Fruit fly (Drosophila melanogaster) whole organism, wandering third instar larva: ENCODE results near the gene DhpD.
A peak's percentile ranks its signal among the peaks of the same experiment; 100 is the strongest.

ENCODE experiments used
- Abd-B ChIP-seq: fragments of >200 bp; optimal IDR thresholded peaks from 2 replicates; lab custom pipeline; 2017; ENCODE audit warnings: missing biosample characterization, missing genetic modification characterization
- CG9705 ChIP-seq: fragments of 200-800 bp; sonication (Bioruptor generic); optimal IDR thresholded peaks from 2 replicates; lab custom pipeline; 2018; ENCODE audit warnings: missing biosample characterization, mild to moderate bottlenecking, missing genetic modification characterization
- CrebA ChIP-seq: fragments of 200-800 bp; sonication (Bioruptor generic); optimal IDR thresholded peaks from 2 replicates; lab custom pipeline; 2016; ENCODE audit warnings: missing biosample characterization, mild to moderate bottlenecking, missing genetic modification characterization, borderline replicate concordance
- Dfd ChIP-seq: fragments of >200 bp; optimal IDR thresholded peaks from 2 replicates; lab custom pipeline; 2017; ENCODE audit warnings: missing biosample characterization, missing genetic modification characterization
- Dif ChIP-seq: fragments of 200-275, 200-300 bp; sonication (Bioruptor generic); optimal IDR thresholded peaks from 2 replicates; lab custom pipeline; 2018; ENCODE audit warnings: missing biosample characterization, missing genetic modification characterization; ENCODE audit not compliant: partially characterized antibody
- GATAd ChIP-seq: sonication (Bioruptor generic); optimal IDR thresholded peaks from 2 replicates; lab custom pipeline; 2016; ENCODE audit warnings: missing biosample characterization, missing genetic modification characterization
- HLH106 ChIP-seq: fragments of 200-800 bp; optimal IDR thresholded peaks from 3 replicates; lab custom pipeline; 2019; ENCODE audit warnings: missing biosample characterization, mild to moderate bottlenecking, missing genetic modification characterization, moderate library complexity
- Hr78 ChIP-seq: fragments of >200 bp; optimal IDR thresholded peaks from 2 replicates; lab custom pipeline; 2017; ENCODE audit warnings: missing biosample characterization, missing genetic modification characterization
- Hr83 ChIP-seq: fragments of 200-300 bp; sonication (Bioruptor generic); optimal IDR thresholded peaks from 2 replicates; lab custom pipeline; 2016; ENCODE audit warnings: missing biosample characterization, mild to moderate bottlenecking, missing genetic modification characterization, moderate library complexity; ENCODE audit not compliant: poor library complexity, severe bottlenecking
- Jra ChIP-seq: sonication (Bioruptor generic); optimal IDR thresholded peaks from 2 replicates; lab custom pipeline; 2016; ENCODE audit warnings: missing biosample characterization, missing genetic modification characterization
- Myc ChIP-seq: fragments of >200 bp; optimal IDR thresholded peaks from 2 replicates; lab custom pipeline; 2017
- N ChIP-seq: fragments of >200 bp; optimal IDR thresholded peaks from 2 replicates; lab custom pipeline; 2018; ENCODE audit warnings: missing biosample characterization, missing external identifiers, missing genetic modification characterization
- OdsH ChIP-seq: fragments of 200-800 bp; sonication (Bioruptor generic); optimal IDR thresholded peaks from 2 replicates; lab custom pipeline; 2016; ENCODE audit warnings: missing biosample characterization, mild to moderate bottlenecking, missing genetic modification characterization
- Rel ChIP-seq, 2 experiments: fragments of 200-800 bp; sonication (Bioruptor generic) in 1 of 2; optimal IDR thresholded peaks; 2 replicates in 1 of 2; 3 replicates in 1 of 2; lab custom pipeline; 2016 to 2019; ENCODE audit warnings: mild to moderate bottlenecking in 2 of 2, missing biosample characterization in 2 of 2, missing genetic modification characterization in 2 of 2, moderate library complexity in 1 of 2
- Sp1 ChIP-seq: fragments of 200-800 bp; sonication (Bioruptor generic); optimal IDR thresholded peaks from 3 replicates; lab custom pipeline; 2019; ENCODE audit warnings: missing biosample characterization, mild to moderate bottlenecking, missing genetic modification characterization, moderate library complexity
- Vsx2 ChIP-seq: fragments of 200-300, 225-300 bp; sonication (Bioruptor generic); optimal IDR thresholded peaks from 2 replicates; lab custom pipeline; 2018; ENCODE audit warnings: missing biosample characterization, missing genetic modification characterization; ENCODE audit not compliant: partially characterized antibody
- br ChIP-seq: fragments of 200-800 bp; sonication (Bioruptor generic); optimal IDR thresholded peaks from 2 replicates; lab custom pipeline; 2016; ENCODE audit warnings: missing biosample characterization, missing genetic modification characterization
- brk ChIP-seq: fragments of 200-800 bp; sonication (Bioruptor generic); optimal IDR thresholded peaks from 2 replicates; lab custom pipeline; 2016; ENCODE audit warnings: missing biosample characterization, mild to moderate bottlenecking, missing genetic modification characterization
- dl ChIP-seq, 2 experiments: fragments of 175-275, 200-275 bp in 1 of 2; fragments of 200-275 bp in 1 of 2; sonication (Bioruptor generic); optimal IDR thresholded peaks; lab custom pipeline; 2018; ENCODE audit warnings: mild to moderate bottlenecking in 2 of 2, missing biosample characterization in 2 of 2, missing genetic modification characterization in 2 of 2, moderate library complexity in 2 of 2; ENCODE audit not compliant: partially characterized antibody in 2 of 2, insufficient read depth in 1 of 2
- dsf ChIP-seq: sonication (Bioruptor generic); optimal IDR thresholded peaks from 2 replicates; lab custom pipeline; 2016; ENCODE audit warnings: missing biosample characterization, missing genetic modification characterization, borderline replicate concordance
- ey ChIP-seq: fragments of 200-800 bp; sonication (Bioruptor generic); optimal IDR thresholded peaks from 2 replicates; lab custom pipeline; 2016; ENCODE audit warnings: missing biosample characterization, missing genetic modification characterization
- foxo ChIP-seq, 2 experiments: fragments of 200-800 bp; sonication (Bioruptor generic); optimal IDR thresholded peaks; 2 replicates in 1 of 2; 3 replicates in 1 of 2; lab custom pipeline; 2016 to 2017; ENCODE audit warnings: missing biosample characterization in 2 of 2, missing genetic modification characterization in 2 of 2
- h ChIP-seq: fragments of 200-800 bp; sonication (Bioruptor generic); optimal IDR thresholded peaks from 3 replicates; lab custom pipeline; 2016; ENCODE audit warnings: missing biosample characterization, mild to moderate bottlenecking, missing genetic modification characterization
- jim ChIP-seq: fragments of 175-275, 200-325 bp; sonication (Bioruptor generic); optimal IDR thresholded peaks from 2 replicates; lab custom pipeline; 2016; ENCODE audit warnings: missing biosample characterization, mild to moderate bottlenecking, missing genetic modification characterization
- lola ChIP-seq: fragments of >200 bp; optimal IDR thresholded peaks from 2 replicates; lab custom pipeline; 2017; ENCODE audit warnings: missing biosample characterization, missing genetic modification characterization
- pan ChIP-seq: fragments of >200 bp; optimal IDR thresholded peaks from 2 replicates; lab custom pipeline; 2017
- psq ChIP-seq: fragments of 200-800 bp; sonication (Bioruptor generic); optimal IDR thresholded peaks from 3 replicates; lab custom pipeline; 2017; ENCODE audit warnings: missing biosample characterization, mild to moderate bottlenecking, missing genetic modification characterization, moderate library complexity
- rgr ChIP-seq: fragments of 200-800 bp; sonication (Bioruptor generic); optimal IDR thresholded peaks from 3 replicates; lab custom pipeline; 2016; ENCODE audit warnings: missing biosample characterization, mild to moderate bottlenecking, missing genetic modification characterization
- sage ChIP-seq: fragments of 200-800 bp; sonication (Bioruptor generic); optimal IDR thresholded peaks from 2 replicates; lab custom pipeline; 2016; ENCODE audit warnings: missing biosample characterization, mild to moderate bottlenecking, missing genetic modification characterization
- sv ChIP-seq: fragments of 200-800 bp; sonication (Bioruptor generic); optimal IDR thresholded peaks from 3 replicates; lab custom pipeline; 2016; ENCODE audit warnings: missing biosample characterization, missing genetic modification characterization

The DhpD gene

DNA sequence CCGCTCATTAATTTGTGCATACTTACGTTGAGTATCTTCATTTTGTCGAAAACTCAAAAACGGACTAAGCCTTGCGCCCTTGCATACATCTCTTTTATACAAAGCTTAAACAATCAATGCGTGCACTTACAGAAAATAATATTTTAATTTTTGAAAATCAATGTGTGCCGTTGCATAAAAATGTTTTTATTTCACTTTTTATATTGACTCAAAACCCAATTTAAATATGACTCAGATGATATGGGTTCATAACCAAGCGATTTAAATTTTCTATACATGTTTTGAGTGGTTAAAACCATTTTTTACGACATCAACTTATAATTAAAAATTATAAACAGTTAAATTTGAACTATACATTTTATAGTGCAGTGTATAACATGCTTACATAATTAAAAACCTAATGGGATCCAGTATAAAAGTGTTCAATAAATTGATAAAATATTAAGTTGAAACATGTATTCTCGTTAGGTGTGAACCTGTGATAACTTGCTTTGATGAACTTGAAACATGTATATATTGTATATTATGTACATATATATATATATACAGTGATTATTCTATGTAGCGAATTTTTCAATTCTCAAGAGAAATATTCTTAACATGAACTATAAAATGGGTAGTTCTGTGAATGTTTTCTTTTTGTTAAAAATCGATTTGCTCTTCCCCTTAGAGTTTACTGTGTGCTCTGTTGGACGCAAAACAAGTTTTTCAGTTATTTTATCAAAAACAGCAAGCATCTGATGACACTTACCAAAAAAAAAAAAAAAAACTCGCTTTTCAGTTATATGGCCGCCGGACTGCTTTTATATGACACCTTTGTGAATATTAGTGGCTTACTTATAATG is 14.3 kb upstream of the DhpD start, which contains the start of gene CG34305 (continued):
- TF ChIP-seq GATAd (GFP tag; lab: Kevin White, UChicago) (no peak), lola (no peak), Sp1 (GFP tag; lab: Kevin White, UChicago) (peak; percentile 69)

DNA sequence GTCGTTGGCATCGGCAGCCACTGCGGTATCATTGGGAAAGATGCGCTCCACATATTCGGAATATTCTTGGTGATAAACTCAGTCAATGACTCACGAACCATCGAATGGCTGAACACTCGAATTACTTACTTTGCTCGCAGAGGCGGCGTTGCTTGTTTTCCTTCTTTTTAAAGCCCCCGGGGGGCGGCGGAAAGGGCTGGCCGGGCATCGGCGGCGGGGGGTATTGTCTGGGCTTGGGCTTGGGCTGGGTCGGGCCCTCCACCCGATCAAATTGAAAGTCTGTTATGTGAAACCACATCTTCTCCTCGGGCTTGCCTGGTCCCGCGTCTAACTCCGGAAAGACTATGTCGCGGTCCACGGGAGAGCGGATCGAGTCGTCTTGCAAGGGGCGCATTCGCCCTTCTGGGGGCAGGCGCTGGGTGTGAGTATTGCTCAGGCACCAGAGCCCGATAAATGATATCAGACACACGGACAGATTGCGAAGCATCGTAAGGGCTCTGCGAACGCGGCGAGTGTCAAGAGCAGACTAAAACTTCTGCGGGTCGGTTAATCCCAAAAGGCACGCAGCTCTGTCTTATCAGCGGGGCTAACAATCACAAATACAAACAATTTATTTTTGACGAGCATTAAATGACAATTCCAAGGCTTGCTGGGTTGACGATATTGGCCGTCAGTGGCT is 13.3 kb upstream of the DhpD start, which contains the start of gene CG14642:
Gene CG14642 (minus strand): TSS at position 509 of the 679 bp plus-strand sequence.
- TF ChIP-seq Myc (lab: Kevin White, UChicago) (no peak), Vsx2 (no peak), CrebA (GFP tag; lab: Kevin White, UChicago) (no peak), Sp1 (GFP tag; lab: Kevin White, UChicago) (no peak), OdsH (no peak), N (GFP tag; lab: Kevin White, UChicago) (no peak), brk (no peak), Hr83 (GFP tag; lab: Kevin White, UChicago) (no peak), br (GFP tag; lab: Kevin White, UChicago) (no peak), dsf (GFP tag; lab: Kevin White, UChicago) (no peak), Rel (GFP tag; optimal IDR thresholded peaks at IDR 0.05; lab: Kevin White, UChicago) (no peak), Rel (tag; optimal IDR thresholded peaks at IDR 0.05; lab: Kevin White, UChicago) (peak; percentile 47), lola (no peak), CG9705 (GFP tag; lab: Kevin White, UChicago) (no peak), h (GFP tag; lab: Kevin White, UChicago) (no peak), Dfd (GFP tag; lab: Kevin White, UChicago) (peak; percentile 99)

DNA sequence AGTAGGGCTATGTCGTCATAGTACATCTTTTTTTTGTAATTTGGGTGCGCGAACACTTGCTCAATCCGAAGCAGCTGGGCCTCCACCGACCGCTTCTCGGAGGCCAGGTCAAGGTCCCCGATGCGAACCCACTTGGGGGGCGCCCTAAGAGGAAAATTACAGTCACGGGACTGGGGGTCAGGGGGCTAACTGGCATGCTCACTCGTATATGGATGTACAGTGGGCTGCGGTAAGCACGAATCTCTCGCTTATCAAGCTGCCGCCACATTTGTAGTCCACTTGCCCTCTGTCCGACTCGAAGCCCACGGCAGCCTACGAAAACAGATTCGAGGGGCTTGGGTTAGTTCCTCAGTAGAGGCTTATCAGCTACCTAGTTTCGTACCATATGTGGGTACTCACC is 12.7 kb upstream of the DhpD start:
- TF ChIP-seq Dfd (GFP tag; lab: Kevin White, UChicago), result no peak

DNA sequence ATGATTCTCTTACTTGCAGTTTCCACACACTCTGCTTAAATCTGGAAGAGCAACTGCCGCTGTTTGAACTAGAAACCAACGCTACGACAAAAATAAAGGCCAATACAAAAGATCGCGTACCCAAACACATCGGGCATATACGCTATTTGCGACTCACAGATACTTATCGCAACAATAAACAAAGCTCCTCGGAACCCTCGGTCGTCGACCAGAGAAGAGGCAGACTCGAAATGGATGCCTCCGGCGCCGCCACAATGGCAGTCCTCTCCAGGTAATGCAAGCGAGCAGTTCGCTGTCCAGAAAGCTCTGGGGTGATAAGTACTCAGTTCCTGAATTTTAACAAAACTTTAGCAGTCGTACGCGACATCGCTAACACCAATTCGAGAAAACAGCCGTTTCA is 7.5 kb upstream of the DhpD start:
- TF ChIP-seq N (GFP tag; lab: Kevin White, UChicago) (no peak), rgr (GFP tag; lab: Kevin White, UChicago) (peak; percentile 5), pan (no peak), dsf (GFP tag; lab: Kevin White, UChicago) (no peak), CG9705 (GFP tag; lab: Kevin White, UChicago) (no peak), Dif (GFP tag; lab: Kevin White, UChicago) (peak; percentile 56), Jra (GFP tag; lab: Kevin White, UChicago) (peak; percentile 10), h (GFP tag; lab: Kevin White, UChicago) (peak; percentile 32), br (GFP tag; lab: Kevin White, UChicago) (peak; percentile 40), Sp1 (GFP tag; lab: Kevin White, UChicago) (peak; percentile 14), Hr83 (GFP tag; lab: Kevin White, UChicago) (peak; percentile 81)

DNA sequence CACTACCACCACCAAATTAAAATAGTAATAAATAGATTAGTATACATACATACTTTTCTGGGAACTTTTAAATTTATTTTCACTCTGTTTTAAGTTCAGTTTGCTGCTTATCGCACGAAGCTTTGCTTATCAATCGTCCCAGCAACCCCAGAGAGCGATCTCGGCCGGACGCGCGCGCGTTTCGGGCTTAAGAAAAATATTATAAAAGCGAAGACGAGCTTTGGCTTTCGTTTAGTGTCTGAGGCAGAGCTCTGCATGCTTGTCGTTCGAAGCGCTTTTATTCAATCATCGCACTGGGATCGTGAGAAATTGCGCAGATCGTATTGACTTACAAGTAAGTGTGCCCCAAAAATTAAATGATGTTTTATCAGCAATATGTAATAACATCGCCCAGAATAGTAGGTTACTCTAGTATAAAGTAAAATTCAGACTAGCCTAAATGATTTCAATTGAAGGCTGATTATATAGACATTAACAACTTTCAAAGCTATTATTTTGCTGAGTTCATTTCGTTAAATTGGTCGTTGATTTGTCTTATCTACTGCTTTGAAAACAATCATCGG is 6.0 kb upstream of the DhpD start, which contains the start of gene Gel:
Gene Gel (plus strand): TSS at position 227 of the 563 bp plus-strand sequence.
- TF ChIP-seq dl (GFP tag; optimal IDR thresholded peaks at IDR 0.05; lab: Kevin White, UChicago; ENCODE audit: insufficient read depth in 1 of 2, partially characterized antibody in 2 of 2), result no peak
- no peak for TF ChIP-seq Rel (GFP tag; optimal IDR thresholded peaks at IDR 0.05; lab: Kevin White, UChicago)
- TF ChIP-seq Rel (tag; optimal IDR thresholded peaks at IDR 0.05; lab: Kevin White, UChicago), result peak; percentile 38
- TF ChIP-seq h (GFP tag; lab: Kevin White, UChicago), result peak; percentile 46

DNA sequence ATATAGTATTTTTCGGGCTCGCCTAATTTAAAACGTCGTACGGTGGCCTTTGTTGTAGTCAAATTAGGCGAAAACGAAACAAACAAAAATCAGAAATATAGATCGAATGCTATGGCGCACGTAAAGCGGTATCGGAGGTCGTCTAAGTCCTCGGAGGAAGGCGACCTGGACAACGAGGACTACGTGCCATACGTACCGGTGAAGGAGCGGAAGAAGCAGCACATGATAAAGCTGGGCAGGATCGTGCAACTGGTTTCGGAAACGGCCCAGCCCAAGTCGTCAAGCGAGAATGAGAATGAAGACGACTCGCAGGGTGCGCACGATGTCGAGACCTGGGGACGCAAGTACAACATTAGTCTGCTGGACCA is 4.0 kb upstream of the DhpD start, which contains the start of gene abs:
Gene abs (plus strand): TSS at position 30 of the 368 bp plus-strand sequence.
- TF ChIP-seq N (GFP tag; lab: Kevin White, UChicago) (no peak), HLH106 (tag; lab: Kevin White, UChicago) (no peak), sv (no peak), Vsx2 (no peak), Hr78 (GFP tag; lab: Kevin White, UChicago) (no peak), GATAd (GFP tag; lab: Kevin White, UChicago) (no peak), psq (GFP tag; lab: Kevin White, UChicago) (no peak), jim (GFP tag; lab: Kevin White, UChicago) (no peak), dl (GFP tag; optimal IDR thresholded peaks at IDR 0.05; lab: Kevin White, UChicago; ENCODE audit: insufficient read depth in 1 of 2, partially characterized antibody in 2 of 2) (no peak), Dif (GFP tag; lab: Kevin White, UChicago) (no peak), Dfd (GFP tag; lab: Kevin White, UChicago) (no peak), Abd-B (GFP tag; lab: Kevin White, UChicago) (no peak), Hr83 (GFP tag; lab: Kevin White, UChicago) (no peak), ey (no peak), foxo (GFP tag; optimal IDR thresholded peaks at IDR 0.05; lab: Kevin White, UChicago) (no peak), sage (no peak)
